Fruit fly (Drosophila melanogaster) S2 (cell line): ENCODE data around the gene Upf2.

ENCODE experiments used
- CG8478 ChIP-seq: fragments of >200 bp; optimal IDR thresholded peaks from 2 replicates; lab custom pipeline; 2018
- CTCF ChIP-seq, 2 experiments: fragments of >200 bp; optimal IDR thresholded peaks; 2 replicates each; lab custom pipeline; 2018

The Upf2 gene

dm6 chrX:8060148-8060920 lies 14.9 kb downstream of the Upf2 start:
- TF ChIP-seq CTCF (optimal IDR thresholded peaks at IDR 0.05; lab: Kevin White, UChicago), result no peak
- no peak for TF ChIP-seq CG8478 (lab: Kevin White, UChicago)

dm6 chrX:8059629-8060028 lies 15.6 kb downstream of the Upf2 start:
- TF ChIP-seq CTCF (optimal IDR thresholded peaks at IDR 0.05; lab: Kevin White, UChicago) (no peak), CG8478 (lab: Kevin White, UChicago) (no peak)

- TF ChIP-seq CG8478 (lab: Kevin White, UChicago), result no peak
- no peak for TF ChIP-seq CTCF (optimal IDR thresholded peaks at IDR 0.05; lab: Kevin White, UChicago)
Measured at dm6 chrX:8058446-8058900, 16.8 kb downstream of the Upf2 start.

dm6 chrX:8057837-8058445 lies 17.3 kb downstream of the Upf2 start:
- TF ChIP-seq CG8478 (lab: Kevin White, UChicago), result no peak
- no peak for TF ChIP-seq CTCF (optimal IDR thresholded peaks at IDR 0.05; lab: Kevin White, UChicago)

dm6 chrX:8057299-8057730 lies 18.0 kb downstream of the Upf2 start:
- TF ChIP-seq CG8478 (lab: Kevin White, UChicago) (no peak), CTCF (optimal IDR thresholded peaks at IDR 0.05; lab: Kevin White, UChicago) (no peak)

dm6 chrX:8056597-8057228 lies 18.6 kb downstream of the Upf2 start:
- no peak for TF ChIP-seq CG8478 (lab: Kevin White, UChicago)
- no peak for TF ChIP-seq CTCF (optimal IDR thresholded peaks at IDR 0.05; lab: Kevin White, UChicago)

- TF ChIP-seq CTCF (optimal IDR thresholded peaks at IDR 0.05; lab: Kevin White, UChicago), result no peak
Measured at dm6 chrX:8056084-8056483, 19.2 kb downstream of the Upf2 start.

dm6 chrX:8049292-8049691 lies 26.0 kb downstream of the Upf2 start:
- TF ChIP-seq CG8478 (lab: Kevin White, UChicago) (no peak), CTCF (optimal IDR thresholded peaks at IDR 0.05; lab: Kevin White, UChicago) (no peak)

dm6 chrX:8046520-8046919 lies 28.7 kb downstream of the Upf2 start:
- no peak for TF ChIP-seq CG8478 (lab: Kevin White, UChicago)
- no peak for TF ChIP-seq CTCF (optimal IDR thresholded peaks at IDR 0.05; lab: Kevin White, UChicago)

- TF ChIP-seq CTCF (optimal IDR thresholded peaks at IDR 0.05; lab: Kevin White, UChicago), result no peak
- no peak for TF ChIP-seq CG8478 (lab: Kevin White, UChicago)
Measured at dm6 chrX:8038934-8039333, 36.3 kb downstream of the Upf2 start.

dm6 chrX:8037334-8037733 lies 37.9 kb downstream of the Upf2 start, which contains the start of gene CG2233:
CG2233 (minus strand) TSS chrX:8037517.
- TF ChIP-seq CTCF (optimal IDR thresholded peaks at IDR 0.05; lab: Kevin White, UChicago) (no peak), CG8478 (lab: Kevin White, UChicago) (no peak)

- TF ChIP-seq CG8478 (lab: Kevin White, UChicago) (no peak), CTCF (optimal IDR thresholded peaks at IDR 0.05; lab: Kevin White, UChicago) (no peak)
Measured at dm6 chrX:8021245-8021644, 54.0 kb downstream of the Upf2 start, which contains the start of gene CG15333. CG15333 (minus strand) TSS chrX:8021345.
